Fruit fly (Drosophila melanogaster): ENCODE measurements around the gene CG11327.

dm6 chr2L:6671409-6671808, 15.1 kb downstream of the CG11327 start:
- TF ChIP-seq CG8301 (tag; optimal IDR thresholded peaks at IDR 0.05) = no peak
- no peak for TF ChIP-seq D1 (tag; optimal IDR thresholded peaks at IDR 0.05)
- no peak for TF ChIP-seq Pif1B (GFP tag; optimal IDR thresholded peaks at IDR 0.05)
- no peak for TF ChIP-seq gl (tag; optimal IDR thresholded peaks at IDR 0.05)
- TF ChIP-seq CG4496 (GFP tag; IDR thresholded peaks at IDR 0.05) = no peak
- peak; percentile 11; the same call in 1 of the 2 replicates for TF ChIP-seq CG32121 (GFP tag; IDR thresholded peaks at IDR 0.05)
- peak; percentile 36 for TF ChIP-seq EcR (GFP tag; optimal IDR thresholded peaks at IDR 0.05)
